Worm (Caenorhabditis elegans) whole organism, late embryonic: ENCODE data around the gene dgtr-1.

Experiments used
- C38D4.7 ChIP-seq: fragments of 200-800 bp; sonication (Bioruptor generic); optimal IDR thresholded peaks from 2 replicates; lab custom pipeline; 2018; ENCODE audit warnings: mild to moderate bottlenecking, missing genetic modification characterization, moderate library complexity, missing compliant biosample characterization
- ceh-14 ChIP-seq: sonication (generic microtip); optimal IDR thresholded peaks from 2 replicates; lab custom pipeline; 2016; ENCODE audit warnings: missing genotype, missing genetic modification characterization, missing compliant biosample characterization
- ceh-2 ChIP-seq: sonication (generic microtip); optimal IDR thresholded peaks from 2 replicates; lab custom pipeline; 2016; ENCODE audit warnings: missing genotype, missing genetic modification characterization, missing compliant biosample characterization
- ceh-31 ChIP-seq: sonication (generic microtip); optimal IDR thresholded peaks from 2 replicates; lab custom pipeline; 2016; ENCODE audit warnings: missing genetic modification characterization, missing compliant biosample characterization
- ceh-34 ChIP-seq: sonication (generic microtip); optimal IDR thresholded peaks from 2 replicates; lab custom pipeline; 2016; ENCODE audit warnings: mild to moderate bottlenecking, missing genetic modification characterization, missing compliant biosample characterization
- ceh-45 ChIP-seq: fragments of 200-800 bp; sonication (Bioruptor generic); IDR thresholded peaks from 2 replicates; pipeline ENCODE4 v1.3.6; 2022; ENCODE audit warnings: missing genetic modification reagents, missing genetic modification characterization, missing compliant biosample characterization
- fkh-6 ChIP-seq: sonication (generic microtip); optimal IDR thresholded peaks from 2 replicates; lab custom pipeline; 2016; ENCODE audit warnings: missing genetic modification characterization, missing compliant biosample characterization
- lim-6 ChIP-seq: sonication (generic microtip); optimal IDR thresholded peaks from 2 replicates; lab custom pipeline; 2016; ENCODE audit warnings: missing genetic modification characterization, missing compliant biosample characterization
- nhr-232 ChIP-seq: sonication (generic microtip); optimal IDR thresholded peaks from 2 replicates; lab custom pipeline; 2016; ENCODE audit warnings: missing genetic modification characterization, missing compliant biosample characterization
- pha-2 ChIP-seq: sonication (generic microtip); optimal IDR thresholded peaks from 2 replicates; lab custom pipeline; 2017; ENCODE audit warnings: mild to moderate bottlenecking, missing genetic modification characterization, missing compliant biosample characterization
- pha-4 ChIP-seq: fragments of 150-350 bp; optimal IDR thresholded peaks from 2 replicates; lab custom pipeline; 2018; ENCODE audit warnings: missing biosample characterization, missing genetic modification reagents, missing genetic modification characterization
- unc-86 ChIP-seq: sonication (generic microtip); optimal IDR thresholded peaks from 2 replicates; lab custom pipeline; 2016; ENCODE audit warnings: missing genetic modification characterization, missing compliant biosample characterization

Gene dgtr-1

DNA sequence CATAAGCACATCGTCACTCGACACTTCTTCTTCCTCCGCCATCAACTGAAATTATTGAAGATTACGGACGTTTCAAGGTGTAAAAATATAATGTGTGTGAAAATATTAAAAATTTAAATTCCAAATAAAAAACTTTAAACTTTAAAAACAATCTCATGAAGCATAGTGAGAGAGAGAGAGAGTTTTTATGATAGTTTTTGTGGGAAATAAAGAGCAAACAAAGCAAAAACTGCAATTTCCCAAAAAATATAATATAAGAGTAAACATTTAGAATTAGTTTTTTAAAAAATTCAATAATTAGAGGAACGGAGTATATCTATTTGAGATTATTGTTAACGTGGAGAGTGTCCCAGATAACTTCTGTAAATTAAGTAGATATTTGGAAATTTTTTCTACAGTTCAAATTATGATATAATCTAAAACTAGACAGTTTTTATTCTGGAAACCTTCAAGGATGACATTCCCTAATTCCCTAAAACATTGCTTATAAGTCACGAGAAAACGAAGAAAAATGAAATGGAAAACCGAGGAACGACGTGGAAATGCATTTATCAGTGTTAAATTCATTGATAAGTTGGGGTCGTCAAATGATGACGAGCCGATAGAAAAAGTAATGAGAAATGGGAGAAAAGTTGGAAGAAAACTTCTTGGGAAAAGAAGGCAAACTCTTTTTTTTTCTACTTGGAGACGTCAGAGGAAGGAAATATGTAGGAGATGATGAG, 49.7 kb downstream of the dgtr-1 start, which contains the start of gene dre-1:
Gene dre-1 (minus strand): TSS at position 51 of the 722 bp plus-strand sequence.
- TF ChIP-seq nhr-232 (no peak), unc-86 (tag; lab: Kevin White, UChicago) (no peak), ceh-14 (no peak), ceh-31 (no peak), ceh-45 (no peak), lim-6 (no peak), pha-2 (tag; lab: Kevin White, UChicago) (no peak), ceh-34 (tag; lab: Kevin White, UChicago) (no peak), C38D4.7 (GFP tag; lab: Kevin White, UChicago) (no peak), ceh-2 (tag; lab: Kevin White, UChicago) (no peak), pha-4 (tag; lab: Kevin White, UChicago) (no peak), fkh-6 (tag; lab: Kevin White, UChicago) (no peak)
